Worm (Caenorhabditis elegans) whole organism, late embryonic: ENCODE measurements around the gene C18G1.8.

Experiments used
- C08G9.2 ChIP-seq: sonication (generic microtip); optimal IDR thresholded peaks from 2 replicates; lab custom pipeline; 2016; ENCODE audit warnings: mild to moderate bottlenecking, missing genetic modification characterization, moderate library complexity, missing compliant biosample characterization
- C38D4.7 ChIP-seq: fragments of 200-800 bp; sonication (Bioruptor generic); optimal IDR thresholded peaks from 2 replicates; lab custom pipeline; 2018; ENCODE audit warnings: mild to moderate bottlenecking, missing genetic modification characterization, moderate library complexity, missing compliant biosample characterization
- K02D7.2 ChIP-seq: sonication (generic microtip); optimal IDR thresholded peaks from 2 replicates; lab custom pipeline; 2017; ENCODE audit warnings: mild to moderate bottlenecking, missing genetic modification characterization, missing compliant biosample characterization
- T23F11.4 ChIP-seq: fragments of 200-800 bp; sonication (Bioruptor generic); optimal IDR thresholded peaks from 2 replicates; lab custom pipeline; 2018; ENCODE audit warnings: mild to moderate bottlenecking, missing genetic modification characterization, missing compliant biosample characterization
- Y22D7AL.16 ChIP-seq: sonication (generic microtip); optimal IDR thresholded peaks from 2 replicates; lab custom pipeline; 2016; ENCODE audit warnings: missing genetic modification characterization, missing compliant biosample characterization
- ahr-1 ChIP-seq: sonication (generic microtip); optimal IDR thresholded peaks from 2 replicates; lab custom pipeline; 2016; ENCODE audit warnings: missing genetic modification characterization, missing compliant biosample characterization
- ama-1 ChIP-seq: fragments of 150-350 bp; optimal IDR thresholded peaks from 2 replicates; lab custom pipeline; 2014
- ceh-19 ChIP-seq: fragments of 200-800 bp; sonication (Bioruptor generic); optimal IDR thresholded peaks from 2 replicates; lab custom pipeline; 2018; ENCODE audit warnings: mild to moderate bottlenecking, missing genetic modification characterization, missing compliant biosample characterization
- ceh-22 ChIP-seq: sonication (generic microtip); optimal IDR thresholded peaks from 2 replicates; lab custom pipeline; 2017; ENCODE audit warnings: missing biosample characterization, missing genetic modification characterization
- ceh-24 ChIP-seq: sonication (generic microtip); optimal IDR thresholded peaks from 2 replicates; lab custom pipeline; 2016; ENCODE audit warnings: mild to moderate bottlenecking, missing genetic modification characterization, missing compliant biosample characterization
- ceh-34 ChIP-seq: sonication (generic microtip); optimal IDR thresholded peaks from 2 replicates; lab custom pipeline; 2016; ENCODE audit warnings: mild to moderate bottlenecking, missing genetic modification characterization, missing compliant biosample characterization
- ceh-45 ChIP-seq: fragments of 200-800 bp; sonication (Bioruptor generic); IDR thresholded peaks from 2 replicates; pipeline ENCODE4 v1.3.6; 2022; ENCODE audit warnings: missing genetic modification reagents, missing genetic modification characterization, missing compliant biosample characterization
- ceh-6 ChIP-seq: fragments of 200-800 bp; sonication (Bioruptor generic); optimal IDR thresholded peaks from 2 replicates; lab custom pipeline; 2018; ENCODE audit warnings: mild to moderate bottlenecking, missing genetic modification characterization, missing compliant biosample characterization
- ceh-9 ChIP-seq: sonication (generic microtip); optimal IDR thresholded peaks from 2 replicates; lab custom pipeline; 2016; ENCODE audit warnings: mild to moderate bottlenecking, missing genetic modification characterization, inconsistent platforms, missing compliant biosample characterization
- che-1 ChIP-seq: sonication (generic microtip); optimal IDR thresholded peaks from 2 replicates; lab custom pipeline; 2016; ENCODE audit warnings: mild to moderate bottlenecking, missing genetic modification characterization, missing compliant biosample characterization
- dmd-4 ChIP-seq: sonication (generic microtip); optimal IDR thresholded peaks from 2 replicates; lab custom pipeline; 2016; ENCODE audit warnings: borderline replicate concordance, missing genetic modification characterization, missing compliant biosample characterization
- dve-1 ChIP-seq: sonication (generic microtip); optimal IDR thresholded peaks from 2 replicates; lab custom pipeline; 2017; ENCODE audit warnings: antibody characterized with exemption, mild to moderate bottlenecking, missing genetic modification characterization, missing compliant biosample characterization
- elt-2 ChIP-seq: sonication (generic microtip); optimal IDR thresholded peaks from 2 replicates; lab custom pipeline; 2016; ENCODE audit warnings: missing genetic modification reagents, missing genetic modification characterization, missing compliant biosample characterization
- elt-4 ChIP-seq: sonication (generic microtip); optimal IDR thresholded peaks from 2 replicates; lab custom pipeline; 2016; ENCODE audit warnings: missing genetic modification characterization, missing compliant biosample characterization
- ets-4 ChIP-seq: sonication (generic microtip); optimal IDR thresholded peaks from 2 replicates; lab custom pipeline; 2016; ENCODE audit warnings: missing genetic modification characterization, missing compliant biosample characterization
- eyg-1 ChIP-seq: sonication (generic microtip); optimal IDR thresholded peaks from 2 replicates; lab custom pipeline; 2016; ENCODE audit warnings: missing genotype, missing genetic modification characterization, missing compliant biosample characterization
- fkh-10 ChIP-seq: fragments of 150-350 bp; optimal IDR thresholded peaks from 2 replicates; lab custom pipeline; 2014; ENCODE audit warnings: missing biosample characterization, missing genetic modification reagents, missing genetic modification characterization
- fkh-6 ChIP-seq: sonication (generic microtip); optimal IDR thresholded peaks from 2 replicates; lab custom pipeline; 2016; ENCODE audit warnings: missing genetic modification characterization, missing compliant biosample characterization
- gmeb-2 ChIP-seq: sonication (generic microtip); optimal IDR thresholded peaks from 2 replicates; lab custom pipeline; 2016; ENCODE audit warnings: missing genetic modification characterization, inconsistent platforms, missing compliant biosample characterization
- hlh-13 ChIP-seq: fragments of 200-800 bp; sonication (Bioruptor generic); optimal IDR thresholded peaks from 2 replicates; lab custom pipeline; 2018; ENCODE audit warnings: mild to moderate bottlenecking, missing genetic modification characterization, missing compliant biosample characterization
- hlh-15 ChIP-seq: sonication (generic microtip); optimal IDR thresholded peaks from 2 replicates; lab custom pipeline; 2016; ENCODE audit warnings: missing genetic modification characterization, missing compliant biosample characterization
- hlh-30 ChIP-seq: sonication (generic microtip); optimal IDR thresholded peaks from 2 replicates; lab custom pipeline; 2017; ENCODE audit warnings: antibody characterized with exemption, missing genetic modification characterization, missing compliant biosample characterization; ENCODE audit not compliant: insufficient read depth
- hlh-6 ChIP-seq: sonication (generic microtip); optimal IDR thresholded peaks from 2 replicates; lab custom pipeline; 2016; ENCODE audit warnings: missing genotype, missing genetic modification characterization, missing compliant biosample characterization
- hlh-8 ChIP-seq: sonication (generic microtip); optimal IDR thresholded peaks from 2 replicates; lab custom pipeline; 2016; ENCODE audit warnings: missing genotype, missing genetic modification characterization, missing compliant biosample characterization
- lim-6 ChIP-seq: sonication (generic microtip); optimal IDR thresholded peaks from 2 replicates; lab custom pipeline; 2016; ENCODE audit warnings: missing genetic modification characterization, missing compliant biosample characterization
- lin-11 ChIP-seq: fragments of 200-800 bp; sonication (Bioruptor generic); optimal IDR thresholded peaks from 2 replicates; lab custom pipeline; 2018; ENCODE audit warnings: mild to moderate bottlenecking, missing genetic modification characterization, missing compliant biosample characterization
- mec-3 ChIP-seq: sonication (generic microtip); optimal IDR thresholded peaks from 2 replicates; lab custom pipeline; 2016; ENCODE audit warnings: borderline replicate concordance, missing genetic modification characterization, missing compliant biosample characterization
- nhr-11 ChIP-seq: fragments of 150-350 bp; optimal IDR thresholded peaks from 2 replicates; lab custom pipeline; 2014; ENCODE audit warnings: missing biosample characterization, missing genetic modification characterization
- nhr-232 ChIP-seq: sonication (generic microtip); optimal IDR thresholded peaks from 2 replicates; lab custom pipeline; 2016; ENCODE audit warnings: missing genetic modification characterization, missing compliant biosample characterization
- npax-4 ChIP-seq: sonication (generic microtip); optimal IDR thresholded peaks from 2 replicates; lab custom pipeline; 2016; ENCODE audit warnings: missing genetic modification characterization, missing compliant biosample characterization
- odd-2 ChIP-seq: sonication (generic microtip); optimal IDR thresholded peaks from 2 replicates; lab custom pipeline; 2017; ENCODE audit warnings: antibody characterized with exemption, mild to moderate bottlenecking, missing genetic modification characterization, missing compliant biosample characterization
- pat-9 ChIP-seq: fragments of 200-800 bp; sonication (Bioruptor generic); optimal IDR thresholded peaks from 2 replicates; lab custom pipeline; 2018; ENCODE audit warnings: mild to moderate bottlenecking, missing genetic modification characterization, moderate library complexity, missing compliant biosample characterization
- pax-1 ChIP-seq: fragments of 150-350 bp; optimal IDR thresholded peaks from 2 replicates; lab custom pipeline; 2014; ENCODE audit warnings: missing biosample characterization, missing genetic modification characterization
- pha-4 ChIP-seq: fragments of 150-350 bp; optimal IDR thresholded peaks from 2 replicates; lab custom pipeline; 2018; ENCODE audit warnings: missing biosample characterization, missing genetic modification reagents, missing genetic modification characterization
- pqm-1 ChIP-seq: sonication (generic microtip); optimal IDR thresholded peaks from 2 replicates; lab custom pipeline; 2016; ENCODE audit warnings: missing genetic modification characterization, missing compliant biosample characterization
- pros-1 ChIP-seq: fragments of 150-350 bp; optimal IDR thresholded peaks from 2 replicates; lab custom pipeline; 2014; ENCODE audit warnings: missing biosample characterization, missing genetic modification reagents, missing genetic modification characterization
- ref-2 ChIP-seq: sonication (generic microtip); optimal IDR thresholded peaks from 2 replicates; lab custom pipeline; 2016; ENCODE audit warnings: missing genetic modification characterization, missing compliant biosample characterization
- rnt-1 ChIP-seq: sonication (generic microtip); optimal IDR thresholded peaks from 2 replicates; lab custom pipeline; 2016; ENCODE audit warnings: missing genetic modification characterization, missing compliant biosample characterization
- sdc-2 ChIP-seq: sonication (generic microtip); optimal IDR thresholded peaks from 2 replicates; lab custom pipeline; 2016; ENCODE audit warnings: missing genotype, missing genetic modification characterization, missing compliant biosample characterization
- syd-9 ChIP-seq: sonication (generic microtip); optimal IDR thresholded peaks from 2 replicates; lab custom pipeline; 2016; ENCODE audit warnings: mild to moderate bottlenecking, missing genetic modification characterization, moderate library complexity, missing compliant biosample characterization
- tbx-7 ChIP-seq: sonication (generic microtip); optimal IDR thresholded peaks from 2 replicates; lab custom pipeline; 2016; ENCODE audit warnings: missing genotype, missing genetic modification characterization, missing compliant biosample characterization
- unc-3 ChIP-seq, 2 experiments: fragments of 200-800 bp in 1 of 2; sonication (Bioruptor generic) in 1 of 2; sonication (generic microtip) in 1 of 2; conservative IDR thresholded peaks in 1 of 2; optimal IDR thresholded peaks in 1 of 2; 2 replicates each; pipeline versions ENCODE4 v1.3.6 to Lab custom; 2016 to 2022; ENCODE audit warnings: missing compliant biosample characterization in 2 of 2, missing genetic modification characterization in 2 of 2, missing genetic modification reagents in 1 of 2
- unc-42 ChIP-seq: sonication (generic microtip); optimal IDR thresholded peaks from 2 replicates; lab custom pipeline; 2016; ENCODE audit warnings: missing genotype, missing genetic modification characterization, missing compliant biosample characterization
- unc-55 ChIP-seq: sonication (generic microtip); optimal IDR thresholded peaks from 2 replicates; lab custom pipeline; 2017; ENCODE audit warnings: missing biosample characterization, missing genetic modification reagents, missing genetic modification characterization
- ztf-16 ChIP-seq: sonication (generic microtip); optimal IDR thresholded peaks from 2 replicates; lab custom pipeline; 2017; ENCODE audit warnings: missing genetic modification characterization, missing compliant biosample characterization

C18G1.8 gene

ce11 chrV:4731154-4731961 lies 35.0 kb downstream of the C18G1.8 start, which contains the start of gene F39G3.3 (continued):
- TF ChIP-seq ceh-24 (tag; lab: Kevin White, UChicago) (peak; percentile 65), ahr-1 (tag; lab: Kevin White, UChicago) (peak; percentile 78), gmeb-2 (tag; lab: Kevin White, UChicago) (peak; percentile 86), pha-4 (no peak), unc-42 (tag; lab: Kevin White, UChicago) (peak; percentile 92), tbx-7 (tag; lab: Kevin White, UChicago) (peak; percentile 54), pax-1 (tag; lab: Kevin White, UChicago) (peak; percentile 25), pros-1 (no peak), ceh-6 (GFP tag; lab: Kevin White, UChicago) (peak; percentile 63), hlh-15 (peak; percentile 79), T23F11.4 (GFP tag; lab: Kevin White, UChicago) (peak; percentile 65), C08G9.2 (tag; lab: Kevin White, UChicago) (peak; percentile 68), fkh-6 (tag; lab: Kevin White, UChicago) (peak; percentile 83), odd-2 (tag; lab: Kevin White, UChicago) (peak; percentile 90), unc-3 (GFP tag; conservative IDR thresholded peaks at IDR 0.05; lab: Robert Waterston, UW) (no peak; the same call in 1 of the 2 replicates), unc-3 (tag; optimal IDR thresholded peaks at IDR 0.05; lab: Kevin White, UChicago) (peak; percentile 87), pqm-1 (tag; lab: Kevin White, UChicago) (no peak), rnt-1 (tag; lab: Kevin White, UChicago) (peak; percentile 82), dmd-4 (tag; lab: Kevin White, UChicago) (peak; percentile 70), che-1 (tag; lab: Kevin White, UChicago) (peak; percentile 77), dve-1 (tag; lab: Kevin White, UChicago) (no peak), nhr-11 (tag; lab: Kevin White, UChicago) (no peak), ceh-9 (tag; lab: Kevin White, UChicago) (no peak), fkh-10 (peak; percentile 66), hlh-6 (tag; lab: Kevin White, UChicago) (peak; percentile 76), hlh-30 (tag; lab: Kevin White, UChicago) (no peak), lim-6 (tag; lab: Kevin White, UChicago) (peak; percentile 62), elt-4 (no peak), ama-1 (no peak), elt-2 (tag; lab: Kevin White, UChicago) (peak; percentile 95), pat-9 (tag; lab: Kevin White, UChicago) (peak; percentile 55), unc-55 (no peak), syd-9 (tag; lab: Kevin White, UChicago) (peak; percentile 77), ceh-22 (no peak), K02D7.2 (peak; percentile 83), ztf-16 (tag; lab: Kevin White, UChicago) (peak; percentile 74), nhr-232 (tag; lab: Kevin White, UChicago) (peak; percentile 69), hlh-13 (GFP tag; lab: Kevin White, UChicago) (peak; percentile 70), eyg-1 (tag; lab: Kevin White, UChicago) (peak; percentile 75), mec-3 (tag; lab: Kevin White, UChicago) (no peak), hlh-8 (tag; lab: Kevin White, UChicago) (peak; percentile 89), Y22D7AL.16 (tag; lab: Kevin White, UChicago) (peak; percentile 54), ets-4 (tag; lab: Kevin White, UChicago) (peak; percentile 66), ref-2 (peak; percentile 71), ceh-45 (GFP tag; lab: Robert Waterston, UW) (peak; percentile 68), sdc-2 (tag; lab: Kevin White, UChicago) (peak; percentile 67), C38D4.7 (GFP tag; lab: Kevin White, UChicago) (peak; percentile 83), npax-4 (tag; lab: Kevin White, UChicago) (peak; percentile 80), ceh-19 (GFP tag; lab: Kevin White, UChicago) (peak; percentile 88), ceh-34 (tag; lab: Kevin White, UChicago) (peak; percentile 86), lin-11 (peak; percentile 78)
